Fruit fly (Drosophila melanogaster): ENCODE results near the gene CG42449.

CG42449 gene

DNA sequence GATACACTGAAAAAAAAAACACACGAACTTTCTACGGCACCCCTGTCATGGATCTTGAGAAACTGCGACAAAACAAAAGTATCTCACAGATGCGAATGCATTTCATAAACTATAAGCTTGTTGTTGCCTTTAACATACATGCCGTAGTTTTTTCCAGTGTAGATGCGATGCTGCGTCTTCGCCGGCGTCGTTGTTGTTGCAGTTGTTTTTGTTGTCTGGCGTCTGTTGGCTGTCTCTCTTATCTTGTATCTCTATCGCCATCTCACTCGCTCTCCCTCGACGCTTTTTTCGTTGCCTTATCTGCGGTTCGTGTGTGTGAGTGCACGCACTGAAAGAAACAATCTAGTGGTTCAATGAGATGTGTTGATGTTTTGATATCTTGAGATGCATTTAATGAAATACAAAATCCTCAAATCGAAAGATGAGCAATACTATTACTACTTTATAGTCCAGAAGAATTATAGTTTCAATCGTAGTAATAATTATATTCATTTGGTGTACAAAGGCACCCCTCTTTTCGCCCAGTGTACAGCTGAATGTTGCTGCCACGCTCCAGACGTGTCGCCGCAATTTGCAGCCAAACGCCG lies 13.5 kb downstream of the CG42449 start (continued):
- TF ChIP-seq spab (GFP tag; optimal IDR thresholded peaks at IDR 0.05), result peak; percentile 97
- TF ChIP-seq Eip93F (GFP tag; optimal IDR thresholded peaks at IDR 0.05), result peak; percentile 95
- TF ChIP-seq CG10669 (GFP tag; optimal IDR thresholded peaks at IDR 0.05), result peak; percentile 94
- TF ChIP-seq CG32006 (GFP tag; optimal IDR thresholded peaks at IDR 0.05), result peak; percentile 97
- peak; percentile 96 for TF ChIP-seq achi (GFP tag; optimal IDR thresholded peaks at IDR 0.05)
- peak; percentile 97 for TF ChIP-seq CG6808 (GFP tag; optimal IDR thresholded peaks at IDR 0.05)
- peak; percentile 98 for TF ChIP-seq Sox14 (GFP tag; optimal IDR thresholded peaks at IDR 0.05)
- TF ChIP-seq CG8119 (GFP tag; IDR thresholded peaks at IDR 0.05), result peak; percentile 94
- TF ChIP-seq vri (GFP tag; optimal IDR thresholded peaks at IDR 0.05), result peak; percentile 96
- TF ChIP-seq CG8632 (GFP tag; optimal IDR thresholded peaks at IDR 0.05), result peak; percentile 95
- TF ChIP-seq ss (GFP tag; optimal IDR thresholded peaks at IDR 0.05), result peak; percentile 95 to 97
- TF ChIP-seq dsx (GFP tag; optimal IDR thresholded peaks at IDR 0.05; ENCODE audit: poor library complexity, severe bottlenecking), result peak; percentile 84
- TF ChIP-seq Gug (GFP tag; IDR thresholded peaks at IDR 0.05), result peak; percentile 93
- peak; percentile 99 for TF ChIP-seq CG3919 (GFP tag; optimal IDR thresholded peaks at IDR 0.05)
- TF ChIP-seq Sox15 (GFP tag; optimal IDR thresholded peaks at IDR 0.05), result peak; percentile 96
- TF ChIP-seq Smox (GFP tag; optimal IDR thresholded peaks at IDR 0.05), result peak; percentile 97
- TF ChIP-seq Eip78C (GFP tag), result peak; percentile 99
- peak; percentile 98 for TF ChIP-seq Hr39 (GFP tag; optimal IDR thresholded peaks at IDR 0.05)
- peak; percentile 98 for TF ChIP-seq CG31627 (GFP tag; optimal IDR thresholded peaks at IDR 0.05)
- peak; percentile 98 for TF ChIP-seq pdm3 (GFP tag; optimal IDR thresholded peaks at IDR 0.05)
- peak; percentile 98 for TF ChIP-seq esn (GFP tag; optimal IDR thresholded peaks at IDR 0.05)
- peak; percentile 66 for TF ChIP-seq Hr38 (GFP tag; optimal IDR thresholded peaks at IDR 0.05)
- peak; percentile 97 for TF ChIP-seq net (GFP tag; optimal IDR thresholded peaks at IDR 0.05)
- TF ChIP-seq fd59A (GFP tag; optimal IDR thresholded peaks at IDR 0.05), result peak; percentile 96
- peak; percentile 99 for TF ChIP-seq topi (GFP tag; optimal IDR thresholded peaks at IDR 0.05)
- peak; percentile 96 for TF ChIP-seq CG1621 (tag; optimal IDR thresholded peaks at IDR 0.05)
- TF ChIP-seq Ets96B (tag; optimal IDR thresholded peaks at IDR 0.05), result peak; percentile 83
- TF ChIP-seq eg (GFP tag; IDR thresholded peaks at IDR 0.05), result peak; percentile 97

DNA sequence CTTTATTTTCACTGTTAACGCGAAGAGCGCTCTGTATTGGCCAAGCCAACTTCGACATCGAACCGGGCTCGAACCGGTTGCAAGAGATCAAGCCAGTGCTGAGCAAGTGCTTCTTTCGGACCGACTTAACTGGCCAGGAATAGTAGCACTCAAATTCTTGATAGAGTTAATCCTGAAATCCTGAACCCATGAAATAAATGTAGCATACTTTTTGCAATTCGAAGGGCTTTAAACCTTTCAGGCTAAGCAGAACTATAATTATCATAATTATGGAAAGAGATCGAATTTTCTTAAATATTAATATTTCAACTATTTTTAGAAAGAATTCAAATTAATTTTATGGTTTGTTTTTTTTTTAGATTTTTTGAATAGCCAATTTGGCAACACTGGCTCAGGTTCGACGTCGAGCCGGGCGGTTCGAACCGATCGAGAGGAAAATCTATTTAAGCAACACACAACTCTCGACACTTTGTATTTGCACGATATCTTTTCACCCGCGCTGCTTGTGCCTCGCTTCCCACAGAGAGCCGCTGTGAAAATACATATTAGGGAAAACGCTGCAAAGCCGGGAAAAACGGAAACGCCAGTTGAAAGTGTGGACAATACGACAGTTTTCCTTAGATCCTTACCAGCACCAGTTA lies 15.2 kb downstream of the CG42449 start, which contains the start of gene AdamTS-B:
AdamTS-B (plus strand) TSS at position 471 of the 641 bp plus-strand sequence.
- TF ChIP-seq vri (GFP tag; optimal IDR thresholded peaks at IDR 0.05) (peak; percentile 25), CG8119 (GFP tag; IDR thresholded peaks at IDR 0.05) (peak; percentile 80), CG6276 (GFP tag; optimal IDR thresholded peaks at IDR 0.05) (peak; percentile 80), CG11294 (GFP tag; IDR thresholded peaks at IDR 0.05) (peak; percentile 60; the same call in 1 of the 2 replicates), CG3919 (GFP tag; optimal IDR thresholded peaks at IDR 0.05) (peak; percentile 62), Gug (GFP tag; IDR thresholded peaks at IDR 0.05) (peak; percentile 63; the same call in 1 of the 2 replicates), Blimp-1 (GFP tag; optimal IDR thresholded peaks at IDR 0.05) (peak; percentile 28), CG6163 (GFP tag; IDR thresholded peaks at IDR 0.05) (peak; percentile 78), CG6792 (GFP tag; optimal IDR thresholded peaks at IDR 0.05) (peak; percentile 62), Hr39 (GFP tag; optimal IDR thresholded peaks at IDR 0.05) (peak; percentile 35), Met (GFP tag; optimal IDR thresholded peaks at IDR 0.05) (peak; percentile 77), salr (GFP tag; optimal IDR thresholded peaks at IDR 0.05) (peak; percentile 17 to 51), Sox14 (GFP tag; optimal IDR thresholded peaks at IDR 0.05) (peak; percentile 44), Lpt (GFP tag; optimal IDR thresholded peaks at IDR 0.05) (peak; percentile 57), CG15336 (GFP tag; IDR thresholded peaks at IDR 0.05) (peak; percentile 69), CG16779 (tag; optimal IDR thresholded peaks at IDR 0.05) (peak; percentile 73), dsx (GFP tag; optimal IDR thresholded peaks at IDR 0.05; ENCODE audit: poor library complexity, severe bottlenecking) (peak; percentile 57), Ets96B (tag; optimal IDR thresholded peaks at IDR 0.05) (peak; percentile 49), topi (GFP tag; optimal IDR thresholded peaks at IDR 0.05) (peak; percentile 66), cyc (GFP tag; optimal IDR thresholded peaks at IDR 0.05) (peak; percentile 52), esn (GFP tag; optimal IDR thresholded peaks at IDR 0.05) (peak; percentile 67), CG34406 (GFP tag; optimal IDR thresholded peaks at IDR 0.05) (peak; percentile 53), pdm3 (GFP tag; optimal IDR thresholded peaks at IDR 0.05) (peak; percentile 62), CG10631 (GFP tag; optimal IDR thresholded peaks at IDR 0.05) (peak; percentile 57), ss (GFP tag; optimal IDR thresholded peaks at IDR 0.05) (no peak), CG8319 (GFP tag; optimal IDR thresholded peaks at IDR 0.05) (peak; percentile 16), dac (GFP tag; optimal IDR thresholded peaks at IDR 0.05) (peak; percentile 46), spab (GFP tag; optimal IDR thresholded peaks at IDR 0.05) (peak; percentile 68), Eip93F (GFP tag; optimal IDR thresholded peaks at IDR 0.05) (peak; percentile 44), CG6808 (GFP tag; optimal IDR thresholded peaks at IDR 0.05) (peak; percentile 78), fd59A (GFP tag; optimal IDR thresholded peaks at IDR 0.05) (peak; percentile 70), CG1621 (tag; optimal IDR thresholded peaks at IDR 0.05) (peak; percentile 52), CG3032 (tag; optimal IDR thresholded peaks at IDR 0.05) (peak; percentile 69), CG32006 (GFP tag; optimal IDR thresholded peaks at IDR 0.05) (peak; percentile 79), svp (GFP tag) (no peak)
